Fruit fly (Drosophila melanogaster) whole organism, pupa: ENCODE results near the gene Or33a.

Source experiments
- CG12605 ChIP-seq: fragments of 200-800 bp; sonication (Bioruptor generic); IDR thresholded peaks from 2 replicates; pipeline ENCODE4 v1.3.6; 2022; ENCODE audit warnings: missing biosample characterization, missing genetic modification characterization
- CG13204 ChIP-seq: fragments of 200-800 bp; sonication (Bioruptor generic); optimal IDR thresholded peaks from 2 replicates; lab custom pipeline; 2018; ENCODE audit warnings: missing biosample characterization, mild to moderate bottlenecking, missing genetic modification characterization, moderate library complexity
- CG17806 ChIP-seq: fragments of 200-800 bp; sonication (Bioruptor generic); optimal IDR thresholded peaks from 2 replicates; lab custom pipeline; 2018; ENCODE audit warnings: missing biosample characterization, mild to moderate bottlenecking, missing genetic modification characterization, moderate library complexity
- CG8301 ChIP-seq: fragments of 200-800 bp; sonication (Bioruptor generic); optimal IDR thresholded peaks from 2 replicates; lab custom pipeline; 2018; ENCODE audit warnings: missing biosample characterization, mild to moderate bottlenecking, missing genetic modification characterization
- D1 ChIP-seq: fragments of 200-800 bp; sonication (Bioruptor generic); optimal IDR thresholded peaks from 2 replicates; lab custom pipeline; 2018; ENCODE audit warnings: missing biosample characterization, mild to moderate bottlenecking, missing genetic modification characterization, moderate library complexity
- Ets98B ChIP-seq: fragments of 200-800 bp; sonication (Bioruptor generic); IDR thresholded peaks from 2 replicates; pipeline ENCODE4 v1.3.6; 2022; ENCODE audit warnings: missing biosample characterization, missing genetic modification characterization
- Pif1A ChIP-seq: fragments of 200-800 bp; sonication (Bioruptor generic); optimal IDR thresholded peaks from 3 replicates; lab custom pipeline; 2016; ENCODE audit warnings: missing biosample characterization, missing genetic modification characterization
- Snoo ChIP-seq: fragments of 200-800 bp; sonication (Bioruptor generic); optimal IDR thresholded peaks from 3 replicates; lab custom pipeline; 2017; ENCODE audit warnings: missing biosample characterization, mild to moderate bottlenecking, missing genetic modification characterization, inconsistent platforms
- gl ChIP-seq: fragments of 200-800 bp; sonication (Bioruptor generic); optimal IDR thresholded peaks from 2 replicates; lab custom pipeline; 2018; ENCODE audit warnings: missing biosample characterization, mild to moderate bottlenecking, missing genetic modification characterization

- TF ChIP-seq D1 (tag; lab: Kevin White, UChicago) (no peak), CG8301 (tag; lab: Kevin White, UChicago) (no peak), Snoo (no peak), Ets98B (GFP tag; lab: Robert Waterston, UW) (no peak), gl (tag; lab: Kevin White, UChicago) (no peak), CG13204 (no peak), CG12605 (GFP tag; lab: Robert Waterston, UW) (no peak), Pif1A (no peak), CG17806 (tag; lab: Kevin White, UChicago) (no peak)
Observed at dm6 chr2L:11931603-11932002, 2.7 kb upstream of the Or33a start.
